Fruit fly (Drosophila melanogaster): Measurements from ENCODE around the gene hll.

The hll gene

dm6 chr2L:14070154-14070553 lies 43.4 kb downstream of the hll start:
- TF ChIP-seq noc (tag; optimal IDR thresholded peaks at IDR 0.05): no peak
